Fruit fly (Drosophila melanogaster) whole organism, wandering third instar larva: ENCODE measurements around the gene CG31415.
A peak's percentile ranks its signal among the peaks of the same experiment; 100 is the strongest.

Source experiments
- CG32264 ChIP-seq: fragments of 200-800 bp; sonication (Bioruptor generic); optimal IDR thresholded peaks from 2 replicates; lab custom pipeline; 2016; ENCODE audit warnings: missing biosample characterization, missing genetic modification characterization
- Hr78 ChIP-seq: fragments of >200 bp; optimal IDR thresholded peaks from 2 replicates; lab custom pipeline; 2017; ENCODE audit warnings: missing biosample characterization, missing genetic modification characterization
- Hr83 ChIP-seq: fragments of 200-300 bp; sonication (Bioruptor generic); optimal IDR thresholded peaks from 2 replicates; lab custom pipeline; 2016; ENCODE audit warnings: missing biosample characterization, mild to moderate bottlenecking, missing genetic modification characterization, moderate library complexity; ENCODE audit not compliant: poor library complexity, severe bottlenecking
- Myc ChIP-seq: fragments of >200 bp; optimal IDR thresholded peaks from 2 replicates; lab custom pipeline; 2017
- dl ChIP-seq, 2 experiments: fragments of 175-275, 200-275 bp in 1 of 2; fragments of 200-275 bp in 1 of 2; sonication (Bioruptor generic); optimal IDR thresholded peaks; lab custom pipeline; 2018; ENCODE audit warnings: mild to moderate bottlenecking in 2 of 2, missing biosample characterization in 2 of 2, missing genetic modification characterization in 2 of 2, moderate library complexity in 2 of 2; ENCODE audit not compliant: partially characterized antibody in 2 of 2, insufficient read depth in 1 of 2
- ey ChIP-seq: fragments of 200-800 bp; sonication (Bioruptor generic); optimal IDR thresholded peaks from 2 replicates; lab custom pipeline; 2016; ENCODE audit warnings: missing biosample characterization, missing genetic modification characterization
- jim ChIP-seq: fragments of 175-275, 200-325 bp; sonication (Bioruptor generic); optimal IDR thresholded peaks from 2 replicates; lab custom pipeline; 2016; ENCODE audit warnings: missing biosample characterization, mild to moderate bottlenecking, missing genetic modification characterization
- psq ChIP-seq: fragments of 200-800 bp; sonication (Bioruptor generic); optimal IDR thresholded peaks from 3 replicates; lab custom pipeline; 2017; ENCODE audit warnings: missing biosample characterization, mild to moderate bottlenecking, missing genetic modification characterization, moderate library complexity

DNA sequence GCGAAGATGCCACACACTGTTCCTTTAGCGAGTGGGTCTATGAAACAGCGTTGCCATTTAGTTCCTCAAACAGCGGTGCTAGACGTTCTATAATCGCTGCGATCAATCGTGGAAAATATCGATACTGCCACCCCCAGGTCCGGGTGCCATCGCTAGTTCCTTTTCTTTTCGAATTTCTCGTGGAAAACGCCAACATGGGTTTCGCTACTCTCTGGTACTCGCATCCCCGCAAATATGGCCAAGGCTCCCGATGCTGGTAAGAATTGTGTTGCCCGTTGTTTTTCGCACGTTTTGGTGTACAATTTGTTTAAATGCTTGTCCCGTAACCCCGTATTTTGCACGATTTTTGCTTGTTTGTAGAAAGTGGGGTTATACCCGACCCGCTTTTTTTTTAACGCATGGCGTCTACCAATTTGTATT is 34.6 kb downstream of the CG31415 start, which contains the start of gene RpS29:
- TF ChIP-seq Hr83 (GFP tag; lab: Kevin White, UChicago) (peak; percentile 98), dl (GFP tag; optimal IDR thresholded peaks at IDR 0.05; lab: Kevin White, UChicago; ENCODE audit: insufficient read depth in 1 of 2, partially characterized antibody in 2 of 2) (no peak), jim (GFP tag; lab: Kevin White, UChicago) (peak; percentile 92), CG32264 (no peak), ey (GFP tag; lab: Kevin White, UChicago) (peak; percentile 77), Hr78 (GFP tag; lab: Kevin White, UChicago) (no peak), psq (peak; percentile 68), Myc (lab: Kevin White, UChicago) (peak; percentile 70)
